Worm (Caenorhabditis elegans): ENCODE measurements around the gene T07F12.2.

The T07F12.2 gene

ce11 chrX:4870683-4871082 lies 19.4 kb upstream of the T07F12.2 start:
- TF ChIP-seq klf-2 (GFP tag; conservative IDR thresholded peaks at IDR 0.05) (no peak), tab-1 (GFP tag; IDR thresholded peaks at IDR 0.05) (no peak), med-1 (GFP tag; optimal IDR thresholded peaks at IDR 0.05; ENCODE audit: insufficient read depth) (no peak), ztf-23 (GFP tag; IDR thresholded peaks at IDR 0.05) (no peak), ref-1 (GFP tag; conservative IDR thresholded peaks at IDR 0.05) (no peak), cog-1 (tag; optimal IDR thresholded peaks at IDR 0.05) (no peak), T22C8.4 (GFP tag; IDR thresholded peaks at IDR 0.05) (no peak), ztf-29 (GFP tag; IDR thresholded peaks at IDR 0.05) (no peak), flt-1 (GFP tag; IDR thresholded peaks at IDR 0.05) (no peak)

DNA sequence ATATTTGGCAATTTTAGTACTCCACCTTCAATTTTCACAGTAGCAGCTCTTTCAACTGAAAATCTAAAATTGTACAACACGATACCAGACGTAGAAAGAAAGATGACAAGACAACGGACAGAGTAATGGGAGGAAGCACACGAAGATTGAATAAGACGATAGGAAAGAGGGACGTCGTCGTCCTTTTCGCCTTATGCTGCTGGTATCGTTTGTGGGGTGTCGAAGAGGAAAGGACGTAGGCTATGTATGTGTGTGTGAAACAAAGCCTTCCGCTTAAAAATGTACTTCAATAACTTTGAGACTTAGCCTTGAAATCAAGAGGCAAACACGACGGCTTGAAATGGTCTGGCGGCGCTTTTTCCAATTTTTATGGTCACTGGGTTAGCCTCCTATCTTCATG lies 17.3 kb upstream of the T07F12.2 start:
- no peak for TF ChIP-seq tab-1 (GFP tag; IDR thresholded peaks at IDR 0.05)
- no peak for TF ChIP-seq ztf-23 (GFP tag; IDR thresholded peaks at IDR 0.05)
- no peak for TF ChIP-seq ref-1 (GFP tag; conservative IDR thresholded peaks at IDR 0.05)
- no peak for TF ChIP-seq T22C8.4 (GFP tag; IDR thresholded peaks at IDR 0.05)
- TF ChIP-seq cog-1 (tag; optimal IDR thresholded peaks at IDR 0.05) = no peak
- no peak for TF ChIP-seq klf-2 (GFP tag; conservative IDR thresholded peaks at IDR 0.05)
- no peak for TF ChIP-seq med-1 (GFP tag; optimal IDR thresholded peaks at IDR 0.05; ENCODE audit: insufficient read depth)
- TF ChIP-seq ztf-29 (GFP tag; IDR thresholded peaks at IDR 0.05) = no peak
- TF ChIP-seq flt-1 (GFP tag; IDR thresholded peaks at IDR 0.05) = no peak

ce11 chrX:4875296-4875695 lies 14.7 kb upstream of the T07F12.2 start:
- no peak for TF ChIP-seq ztf-23 (GFP tag; IDR thresholded peaks at IDR 0.05)
- no peak for TF ChIP-seq ref-1 (GFP tag; conservative IDR thresholded peaks at IDR 0.05)
- no peak for TF ChIP-seq med-1 (GFP tag; optimal IDR thresholded peaks at IDR 0.05; ENCODE audit: insufficient read depth)
- TF ChIP-seq flt-1 (GFP tag; IDR thresholded peaks at IDR 0.05) = no peak
- no peak for TF ChIP-seq ztf-29 (GFP tag; IDR thresholded peaks at IDR 0.05)
- no peak for TF ChIP-seq klf-2 (GFP tag; conservative IDR thresholded peaks at IDR 0.05)
- TF ChIP-seq cog-1 (tag; optimal IDR thresholded peaks at IDR 0.05) = no peak
- no peak for TF ChIP-seq T22C8.4 (GFP tag; IDR thresholded peaks at IDR 0.05)
- TF ChIP-seq tab-1 (GFP tag; IDR thresholded peaks at IDR 0.05) = no peak

ce11 chrX:4876904-4877303 lies 13.1 kb upstream of the T07F12.2 start, which contains the start of gene tsp-14:
tsp-14 (minus strand) TSS chrX:4876965.
- TF ChIP-seq med-1 (GFP tag; optimal IDR thresholded peaks at IDR 0.05; ENCODE audit: insufficient read depth) (no peak), tab-1 (GFP tag; IDR thresholded peaks at IDR 0.05) (no peak), ref-1 (GFP tag; conservative IDR thresholded peaks at IDR 0.05) (no peak), ztf-23 (GFP tag; IDR thresholded peaks at IDR 0.05) (no peak), cog-1 (tag; optimal IDR thresholded peaks at IDR 0.05) (no peak), klf-2 (GFP tag; conservative IDR thresholded peaks at IDR 0.05) (no peak), T22C8.4 (GFP tag; IDR thresholded peaks at IDR 0.05) (no peak), ztf-29 (GFP tag; IDR thresholded peaks at IDR 0.05) (no peak), flt-1 (GFP tag; IDR thresholded peaks at IDR 0.05) (no peak)

DNA sequence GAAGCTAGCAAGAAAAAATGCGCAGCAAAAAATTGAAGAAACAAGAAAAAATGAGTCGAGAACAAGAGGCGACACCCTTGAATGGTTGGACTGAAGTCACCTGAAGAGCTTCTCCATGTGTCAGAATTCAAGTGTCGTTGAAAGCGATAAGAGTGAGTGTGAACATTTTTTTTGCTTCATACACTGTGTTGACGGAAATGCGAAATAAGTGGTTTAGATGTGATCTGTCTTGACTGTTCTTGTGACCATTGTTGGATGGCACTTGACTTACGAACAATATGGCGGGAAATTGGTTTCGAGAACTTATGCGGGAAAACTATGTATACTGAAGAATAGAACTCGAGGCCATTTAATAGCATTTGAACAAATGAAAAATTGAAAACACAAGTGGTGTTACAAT lies 10.0 kb upstream of the T07F12.2 start:
- TF ChIP-seq ztf-23 (GFP tag; IDR thresholded peaks at IDR 0.05) = no peak
- no peak for TF ChIP-seq klf-2 (GFP tag; conservative IDR thresholded peaks at IDR 0.05)
- no peak for TF ChIP-seq T22C8.4 (GFP tag; IDR thresholded peaks at IDR 0.05)
- TF ChIP-seq ref-1 (GFP tag; conservative IDR thresholded peaks at IDR 0.05) = no peak
- TF ChIP-seq tab-1 (GFP tag; IDR thresholded peaks at IDR 0.05) = no peak
- TF ChIP-seq flt-1 (GFP tag; IDR thresholded peaks at IDR 0.05) = no peak
- no peak for TF ChIP-seq med-1 (GFP tag; optimal IDR thresholded peaks at IDR 0.05; ENCODE audit: insufficient read depth)
- TF ChIP-seq ztf-29 (GFP tag; IDR thresholded peaks at IDR 0.05) = no peak
- TF ChIP-seq cog-1 (tag; optimal IDR thresholded peaks at IDR 0.05) = no peak

ce11 chrX:4881310-4881709 lies 8.7 kb upstream of the T07F12.2 start:
- TF ChIP-seq ztf-29 (GFP tag; IDR thresholded peaks at IDR 0.05) = no peak
- no peak for TF ChIP-seq ztf-23 (GFP tag; IDR thresholded peaks at IDR 0.05)
- TF ChIP-seq ref-1 (GFP tag; conservative IDR thresholded peaks at IDR 0.05) = no peak
- TF ChIP-seq klf-2 (GFP tag; conservative IDR thresholded peaks at IDR 0.05) = no peak
- no peak for TF ChIP-seq cog-1 (tag; optimal IDR thresholded peaks at IDR 0.05)
- no peak for TF ChIP-seq tab-1 (GFP tag; IDR thresholded peaks at IDR 0.05)
- TF ChIP-seq med-1 (GFP tag; optimal IDR thresholded peaks at IDR 0.05; ENCODE audit: insufficient read depth) = no peak
- TF ChIP-seq flt-1 (GFP tag; IDR thresholded peaks at IDR 0.05) = no peak
- TF ChIP-seq T22C8.4 (GFP tag; IDR thresholded peaks at IDR 0.05) = no peak

ce11 chrX:4885651-4886050 lies 4.4 kb upstream of the T07F12.2 start, which contains the start of gene arrd-23:
arrd-23 (plus strand) TSS chrX:4885951.
- TF ChIP-seq cog-1 (tag; optimal IDR thresholded peaks at IDR 0.05) = no peak
- no peak for TF ChIP-seq ztf-29 (GFP tag; IDR thresholded peaks at IDR 0.05)
- TF ChIP-seq flt-1 (GFP tag; IDR thresholded peaks at IDR 0.05) = no peak
- no peak for TF ChIP-seq ref-1 (GFP tag; conservative IDR thresholded peaks at IDR 0.05)
- no peak for TF ChIP-seq T22C8.4 (GFP tag; IDR thresholded peaks at IDR 0.05)
- TF ChIP-seq med-1 (GFP tag; optimal IDR thresholded peaks at IDR 0.05; ENCODE audit: insufficient read depth) = no peak
- no peak for TF ChIP-seq ztf-23 (GFP tag; IDR thresholded peaks at IDR 0.05)
- no peak for TF ChIP-seq tab-1 (GFP tag; IDR thresholded peaks at IDR 0.05)
- TF ChIP-seq klf-2 (GFP tag; conservative IDR thresholded peaks at IDR 0.05) = no peak

- TF ChIP-seq ztf-23 (GFP tag; IDR thresholded peaks at IDR 0.05) = no peak
- TF ChIP-seq ref-1 (GFP tag; conservative IDR thresholded peaks at IDR 0.05) = no peak
- TF ChIP-seq flt-1 (GFP tag; IDR thresholded peaks at IDR 0.05) = no peak
- no peak for TF ChIP-seq med-1 (GFP tag; optimal IDR thresholded peaks at IDR 0.05; ENCODE audit: insufficient read depth)
- TF ChIP-seq tab-1 (GFP tag; IDR thresholded peaks at IDR 0.05) = no peak
- TF ChIP-seq cog-1 (tag; optimal IDR thresholded peaks at IDR 0.05) = no peak
- TF ChIP-seq ztf-29 (GFP tag; IDR thresholded peaks at IDR 0.05) = no peak
- TF ChIP-seq T22C8.4 (GFP tag; IDR thresholded peaks at IDR 0.05) = no peak
- no peak for TF ChIP-seq klf-2 (GFP tag; conservative IDR thresholded peaks at IDR 0.05)
Measured at ce11 chrX:4893623-4894105, 3.6 kb downstream of the T07F12.2 start, which contains the start of gene T07F12.1. T07F12.1 (plus strand) TSS chrX:4894055.

DNA sequence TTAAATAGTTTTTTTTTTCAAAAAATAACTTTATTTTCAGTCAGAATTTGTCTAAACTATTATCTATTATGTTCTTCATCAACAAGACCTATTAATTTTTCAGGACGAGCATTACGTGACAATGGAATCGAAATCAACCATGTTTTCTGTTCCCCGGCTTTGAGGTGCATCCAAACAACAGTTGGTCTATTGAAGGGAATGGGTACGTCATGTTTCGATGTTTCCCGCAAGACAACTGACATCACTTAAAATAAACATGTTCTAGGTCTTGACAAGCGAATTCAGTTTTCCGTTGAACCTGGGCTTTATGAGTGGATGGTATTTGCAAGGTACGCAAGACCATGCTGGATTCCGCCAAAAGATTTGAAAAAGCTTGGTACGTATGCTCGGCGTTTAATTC lies 5.2 kb downstream of the T07F12.2 start:
- no peak for TF ChIP-seq tab-1 (GFP tag; IDR thresholded peaks at IDR 0.05)

DNA sequence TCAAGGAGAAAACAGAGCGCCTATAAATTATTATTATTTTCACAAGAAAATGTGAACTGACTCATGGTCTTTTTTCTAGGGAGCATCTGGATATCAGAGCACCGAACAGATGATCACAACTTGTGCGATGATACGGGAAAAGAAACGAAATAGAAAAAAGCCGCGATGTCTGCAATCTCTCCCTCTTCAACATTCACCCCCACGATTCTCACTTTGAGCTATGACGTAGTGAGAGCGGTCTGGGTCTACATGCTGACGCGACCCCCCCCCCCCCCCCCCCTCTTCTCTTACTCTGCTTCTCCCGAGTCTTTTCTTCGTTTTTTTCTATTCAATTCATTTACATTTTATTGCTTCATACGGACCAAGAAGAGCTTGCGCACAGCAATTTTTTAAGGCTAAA lies 9.6 kb downstream of the T07F12.2 start:
- no peak for TF ChIP-seq klf-2 (GFP tag; conservative IDR thresholded peaks at IDR 0.05)
